Fruit fly (Drosophila melanogaster) whole organism, wandering third instar larva: ENCODE measurements around the gene Cby.

ENCODE experiments used
- Abd-B ChIP-seq: fragments of >200 bp; optimal IDR thresholded peaks from 2 replicates; lab custom pipeline; 2017; ENCODE audit warnings: missing biosample characterization, missing genetic modification characterization
- CG32264 ChIP-seq: fragments of 200-800 bp; sonication (Bioruptor generic); optimal IDR thresholded peaks from 2 replicates; lab custom pipeline; 2016; ENCODE audit warnings: missing biosample characterization, missing genetic modification characterization
- CG9705 ChIP-seq: fragments of 200-800 bp; sonication (Bioruptor generic); optimal IDR thresholded peaks from 2 replicates; lab custom pipeline; 2018; ENCODE audit warnings: missing biosample characterization, mild to moderate bottlenecking, missing genetic modification characterization
- CrebA ChIP-seq: fragments of 200-800 bp; sonication (Bioruptor generic); optimal IDR thresholded peaks from 2 replicates; lab custom pipeline; 2016; ENCODE audit warnings: missing biosample characterization, mild to moderate bottlenecking, missing genetic modification characterization, borderline replicate concordance
- Dfd ChIP-seq: fragments of >200 bp; optimal IDR thresholded peaks from 2 replicates; lab custom pipeline; 2017; ENCODE audit warnings: missing biosample characterization, missing genetic modification characterization
- Dif ChIP-seq: fragments of 200-275, 200-300 bp; sonication (Bioruptor generic); optimal IDR thresholded peaks from 2 replicates; lab custom pipeline; 2018; ENCODE audit warnings: missing biosample characterization, missing genetic modification characterization; ENCODE audit not compliant: partially characterized antibody
- GATAd ChIP-seq: sonication (Bioruptor generic); optimal IDR thresholded peaks from 2 replicates; lab custom pipeline; 2016; ENCODE audit warnings: missing biosample characterization, missing genetic modification characterization
- HLH106 ChIP-seq: fragments of 200-800 bp; optimal IDR thresholded peaks from 3 replicates; lab custom pipeline; 2019; ENCODE audit warnings: missing biosample characterization, mild to moderate bottlenecking, missing genetic modification characterization, moderate library complexity
- Hnf4 ChIP-seq: fragments of 200-800 bp; sonication (Bioruptor generic); optimal IDR thresholded peaks from 2 replicates; lab custom pipeline; 2016; ENCODE audit warnings: missing biosample characterization, mild to moderate bottlenecking, missing genetic modification characterization
- Hr78 ChIP-seq: fragments of >200 bp; optimal IDR thresholded peaks from 2 replicates; lab custom pipeline; 2017; ENCODE audit warnings: missing biosample characterization, missing genetic modification characterization
- Hr83 ChIP-seq: fragments of 200-300 bp; sonication (Bioruptor generic); optimal IDR thresholded peaks from 2 replicates; lab custom pipeline; 2016; ENCODE audit warnings: missing biosample characterization, mild to moderate bottlenecking, missing genetic modification characterization, moderate library complexity; ENCODE audit not compliant: poor library complexity, severe bottlenecking
- Jra ChIP-seq: sonication (Bioruptor generic); optimal IDR thresholded peaks from 2 replicates; lab custom pipeline; 2016; ENCODE audit warnings: missing biosample characterization, missing genetic modification characterization
- Mio ChIP-seq: sonication (Bioruptor generic); optimal IDR thresholded peaks from 2 replicates; lab custom pipeline; 2016; ENCODE audit warnings: missing biosample characterization, missing genetic modification characterization
- Myc ChIP-seq: fragments of >200 bp; optimal IDR thresholded peaks from 2 replicates; lab custom pipeline; 2017
- N ChIP-seq: fragments of >200 bp; optimal IDR thresholded peaks from 2 replicates; lab custom pipeline; 2018; ENCODE audit warnings: missing biosample characterization, missing external identifiers, missing genetic modification characterization
- OdsH ChIP-seq: fragments of 200-800 bp; sonication (Bioruptor generic); optimal IDR thresholded peaks from 2 replicates; lab custom pipeline; 2016; ENCODE audit warnings: missing biosample characterization, mild to moderate bottlenecking, missing genetic modification characterization
- Rel ChIP-seq, 2 experiments: fragments of 200-800 bp; sonication (Bioruptor generic) in 1 of 2; optimal IDR thresholded peaks; 2 replicates in 1 of 2; 3 replicates in 1 of 2; lab custom pipeline; 2016 to 2019; ENCODE audit warnings: mild to moderate bottlenecking in 2 of 2, missing biosample characterization in 2 of 2, missing genetic modification characterization in 2 of 2, moderate library complexity in 1 of 2
- Sp1 ChIP-seq: fragments of 200-800 bp; sonication (Bioruptor generic); optimal IDR thresholded peaks from 3 replicates; lab custom pipeline; 2019; ENCODE audit warnings: missing biosample characterization, mild to moderate bottlenecking, missing genetic modification characterization, moderate library complexity
- Vsx2 ChIP-seq: fragments of 200-300, 225-300 bp; sonication (Bioruptor generic); optimal IDR thresholded peaks from 2 replicates; lab custom pipeline; 2018; ENCODE audit warnings: missing biosample characterization, missing genetic modification characterization; ENCODE audit not compliant: partially characterized antibody
- br ChIP-seq: fragments of 200-800 bp; sonication (Bioruptor generic); optimal IDR thresholded peaks from 2 replicates; lab custom pipeline; 2016; ENCODE audit warnings: missing biosample characterization, missing genetic modification characterization
- brk ChIP-seq: fragments of 200-800 bp; sonication (Bioruptor generic); optimal IDR thresholded peaks from 2 replicates; lab custom pipeline; 2016; ENCODE audit warnings: missing biosample characterization, mild to moderate bottlenecking, missing genetic modification characterization
- dl ChIP-seq, 2 experiments: fragments of 175-275, 200-275 bp in 1 of 2; fragments of 200-275 bp in 1 of 2; sonication (Bioruptor generic); optimal IDR thresholded peaks; lab custom pipeline; 2018; ENCODE audit warnings: mild to moderate bottlenecking in 2 of 2, missing biosample characterization in 2 of 2, missing genetic modification characterization in 2 of 2, moderate library complexity in 2 of 2; ENCODE audit not compliant: partially characterized antibody in 2 of 2, insufficient read depth in 1 of 2
- dsf ChIP-seq: sonication (Bioruptor generic); optimal IDR thresholded peaks from 2 replicates; lab custom pipeline; 2016; ENCODE audit warnings: missing biosample characterization, missing genetic modification characterization, borderline replicate concordance
- ey ChIP-seq: fragments of 200-800 bp; sonication (Bioruptor generic); optimal IDR thresholded peaks from 2 replicates; lab custom pipeline; 2016; ENCODE audit warnings: missing biosample characterization, missing genetic modification characterization
- foxo ChIP-seq, 2 experiments: fragments of 200-800 bp; sonication (Bioruptor generic); optimal IDR thresholded peaks; 2 replicates in 1 of 2; 3 replicates in 1 of 2; lab custom pipeline; 2016 to 2017; ENCODE audit warnings: missing biosample characterization in 2 of 2, missing genetic modification characterization in 2 of 2
- h ChIP-seq: fragments of 200-800 bp; sonication (Bioruptor generic); optimal IDR thresholded peaks from 3 replicates; lab custom pipeline; 2016; ENCODE audit warnings: missing biosample characterization, mild to moderate bottlenecking, missing genetic modification characterization
- lola ChIP-seq: fragments of >200 bp; optimal IDR thresholded peaks from 2 replicates; lab custom pipeline; 2017; ENCODE audit warnings: missing biosample characterization, missing genetic modification characterization
- pan ChIP-seq: fragments of >200 bp; optimal IDR thresholded peaks from 2 replicates; lab custom pipeline; 2017
- psq ChIP-seq: fragments of 200-800 bp; sonication (Bioruptor generic); optimal IDR thresholded peaks from 3 replicates; lab custom pipeline; 2017; ENCODE audit warnings: missing biosample characterization, mild to moderate bottlenecking, missing genetic modification characterization, moderate library complexity
- rgr ChIP-seq: fragments of 200-800 bp; sonication (Bioruptor generic); optimal IDR thresholded peaks from 3 replicates; lab custom pipeline; 2016; ENCODE audit warnings: missing biosample characterization, mild to moderate bottlenecking, missing genetic modification characterization
- sage ChIP-seq: fragments of 200-800 bp; sonication (Bioruptor generic); optimal IDR thresholded peaks from 2 replicates; lab custom pipeline; 2016; ENCODE audit warnings: missing biosample characterization, mild to moderate bottlenecking, missing genetic modification characterization
- sv ChIP-seq: fragments of 200-800 bp; sonication (Bioruptor generic); optimal IDR thresholded peaks from 3 replicates; lab custom pipeline; 2016; ENCODE audit warnings: missing biosample characterization, missing genetic modification characterization
- tai ChIP-seq: sonication (Bioruptor generic); optimal IDR thresholded peaks from 2 replicates; lab custom pipeline; 2016; ENCODE audit warnings: missing biosample characterization, missing genetic modification characterization
- woc ChIP-seq: sonication (Bioruptor generic); optimal IDR thresholded peaks from 2 replicates; lab custom pipeline; 2016; ENCODE audit warnings: missing biosample characterization, mild to moderate bottlenecking, missing genetic modification characterization

Cby gene

dm6 chr3R:21867819-21868218 lies at the start of gene Cby, which contains the start of gene CG6569:
Cby (plus strand) TSS chr3R:21868003.
CG6569 (minus strand) TSS chr3R:21867919.
- TF ChIP-seq sage (GFP tag; lab: Kevin White, UChicago) (no peak), woc (GFP tag; lab: Kevin White, UChicago) (no peak), foxo (GFP tag; optimal IDR thresholded peaks at IDR 0.05; lab: Kevin White, UChicago) (no peak), sv (GFP tag; lab: Kevin White, UChicago) (no peak), Abd-B (GFP tag; lab: Kevin White, UChicago) (no peak), br (GFP tag; lab: Kevin White, UChicago) (no peak), lola (GFP tag; lab: Kevin White, UChicago) (no peak), Jra (no peak)

dm6 chr3R:21821684-21822561 lies 45.9 kb upstream of the Cby start:
- TF ChIP-seq woc (GFP tag; lab: Kevin White, UChicago) (no peak), sage (GFP tag; lab: Kevin White, UChicago) (no peak), Rel (GFP tag; optimal IDR thresholded peaks at IDR 0.05; lab: Kevin White, UChicago) (no peak), Rel (tag; optimal IDR thresholded peaks at IDR 0.05; lab: Kevin White, UChicago) (peak; percentile 87), Myc (lab: Kevin White, UChicago) (no peak), CrebA (no peak), foxo (GFP tag; optimal IDR thresholded peaks at IDR 0.05; lab: Kevin White, UChicago) (no peak), Dfd (GFP tag; lab: Kevin White, UChicago) (peak; percentile 51), N (peak; percentile 0), rgr (no peak), dl (GFP tag; optimal IDR thresholded peaks at IDR 0.05; lab: Kevin White, UChicago; ENCODE audit: insufficient read depth in 1 of 2, partially characterized antibody in 2 of 2) (no peak), Hnf4 (no peak), tai (GFP tag; lab: Kevin White, UChicago) (no peak), Dif (GFP tag; lab: Kevin White, UChicago) (peak; percentile 69), brk (GFP tag; lab: Kevin White, UChicago) (no peak), Hr83 (GFP tag; lab: Kevin White, UChicago) (no peak), HLH106 (tag; lab: Kevin White, UChicago) (no peak), Hr78 (GFP tag; lab: Kevin White, UChicago) (no peak), Sp1 (no peak), br (GFP tag; lab: Kevin White, UChicago) (no peak), sv (GFP tag; lab: Kevin White, UChicago) (no peak), Jra (no peak), ey (no peak), dsf (GFP tag; lab: Kevin White, UChicago) (no peak), Vsx2 (GFP tag; lab: Kevin White, UChicago) (no peak), lola (GFP tag; lab: Kevin White, UChicago) (no peak), GATAd (no peak), psq (GFP tag; lab: Kevin White, UChicago) (no peak), Mio (GFP tag; lab: Kevin White, UChicago) (no peak)

- TF ChIP-seq sv (GFP tag; lab: Kevin White, UChicago): no peak
- no peak for TF ChIP-seq Jra
- TF ChIP-seq rgr: peak; percentile 20
- TF ChIP-seq woc (GFP tag; lab: Kevin White, UChicago): peak; percentile 27
- TF ChIP-seq Rel (GFP tag; optimal IDR thresholded peaks at IDR 0.05; lab: Kevin White, UChicago): no peak
- peak; percentile 8 for TF ChIP-seq Rel (tag; optimal IDR thresholded peaks at IDR 0.05; lab: Kevin White, UChicago)
- peak; percentile 3 for TF ChIP-seq Hr83 (GFP tag; lab: Kevin White, UChicago)
- TF ChIP-seq HLH106 (tag; lab: Kevin White, UChicago): no peak
- TF ChIP-seq h (GFP tag; lab: Kevin White, UChicago): no peak
Observed at dm6 chr3R:21822562-21822933, 45.3 kb upstream of the Cby start, which contains the start of gene CASK. CASK (minus strand) TSS chr3R:21822674.

- TF ChIP-seq CG9705 (GFP tag; lab: Kevin White, UChicago): peak; percentile 37
- peak; percentile 21 for TF ChIP-seq HLH106 (tag; lab: Kevin White, UChicago)
- TF ChIP-seq CG32264 (GFP tag; lab: Kevin White, UChicago): no peak
- TF ChIP-seq h (GFP tag; lab: Kevin White, UChicago): peak; percentile 7
- peak; percentile 33 for TF ChIP-seq CrebA
- no peak for TF ChIP-seq psq (GFP tag; lab: Kevin White, UChicago)
- TF ChIP-seq OdsH: peak; percentile 14
- TF ChIP-seq br (GFP tag; lab: Kevin White, UChicago): no peak
- TF ChIP-seq N: no peak
- no peak for TF ChIP-seq woc (GFP tag; lab: Kevin White, UChicago)
- TF ChIP-seq pan (lab: Kevin White, UChicago): no peak
- no peak for TF ChIP-seq Mio (GFP tag; lab: Kevin White, UChicago)
- peak; percentile 35 for TF ChIP-seq Sp1
Observed at dm6 chr3R:21823076-21823475, 44.7 kb upstream of the Cby start.
